Fruit fly (Drosophila melanogaster): ENCODE data around the gene CG2126.

Gene CG2126

DNA sequence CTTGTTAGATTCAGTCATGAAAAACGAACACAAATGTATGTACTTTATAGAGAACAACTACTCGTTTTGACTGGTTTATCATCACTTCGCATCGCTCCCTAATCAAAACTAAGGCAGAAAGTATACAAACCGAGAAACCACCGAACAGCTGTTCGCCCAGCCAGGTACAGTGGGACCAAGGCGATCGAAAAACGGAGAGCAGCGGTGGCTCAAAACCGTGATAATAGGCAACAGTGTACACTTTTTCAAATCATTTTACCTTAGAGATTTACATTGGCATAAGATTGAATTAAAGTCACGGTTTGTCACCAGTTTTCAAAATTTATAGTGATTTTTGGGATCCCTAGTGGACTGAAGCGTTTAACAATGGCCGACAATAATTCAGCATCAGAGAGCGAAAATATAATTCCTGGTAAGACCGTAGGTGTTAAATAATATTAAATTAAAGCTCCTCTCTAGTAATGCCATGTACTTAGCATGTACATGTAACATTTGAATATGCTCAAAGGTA, 28.8 kb upstream of the CG2126 start, which contains the start of the genes CG42233 and CG1971 (continued):
- peak; percentile 20 to 85 for TF ChIP-seq crp (GFP tag; optimal IDR thresholded peaks at IDR 0.05)
- TF ChIP-seq CG15514 (GFP tag; optimal IDR thresholded peaks at IDR 0.05): peak; percentile 37

DNA sequence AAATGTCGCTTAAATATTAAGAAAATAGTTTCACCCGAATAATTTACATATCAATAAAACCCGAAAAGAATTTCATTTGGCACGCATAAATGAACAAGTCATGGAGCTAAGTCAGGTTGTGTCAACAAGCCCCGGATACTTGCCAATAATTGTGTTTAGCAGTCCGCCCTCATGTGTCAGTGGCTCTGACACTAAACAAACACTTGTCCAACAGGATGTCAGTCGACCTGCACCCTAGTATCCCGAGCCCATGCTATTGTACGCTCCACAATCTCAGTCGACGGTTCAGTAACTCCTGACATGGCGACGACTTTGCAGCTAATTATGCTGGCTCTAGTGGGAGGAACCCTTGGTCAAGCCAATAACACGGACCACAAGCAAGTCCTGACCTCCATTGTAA, 24.2 kb upstream of the CG2126 start, which contains the start of gene Ir100a:
Gene Ir100a (plus strand): TSS at position 301 of the 400 bp plus-strand sequence.
- TF ChIP-seq sens-2 (GFP tag; IDR thresholded peaks at IDR 0.05): no peak
- no peak for TF ChIP-seq CG11723 (GFP tag; optimal IDR thresholded peaks at IDR 0.05)

DNA sequence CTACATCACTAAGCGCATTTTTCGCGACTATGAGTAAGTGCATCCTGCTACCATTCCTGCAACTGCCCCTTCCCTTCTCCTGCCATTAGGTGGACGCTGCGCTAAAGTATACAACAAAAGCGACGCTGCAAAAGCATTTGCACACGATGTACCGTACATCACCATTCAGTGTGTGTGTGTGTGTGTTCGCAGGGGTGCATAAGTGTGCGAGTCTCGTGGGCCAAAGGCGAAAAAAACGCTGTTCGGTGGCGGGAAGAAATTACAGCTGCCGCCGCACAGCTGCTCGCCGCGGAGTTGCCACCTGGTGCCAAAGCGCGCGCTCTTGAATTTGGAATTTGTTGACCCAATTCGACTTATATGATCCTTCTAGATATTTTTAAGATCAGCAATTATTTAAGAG, 18.0 kb upstream of the CG2126 start:
- TF ChIP-seq CG15514 (GFP tag; optimal IDR thresholded peaks at IDR 0.05) (peak; percentile 81), grn (GFP tag; optimal IDR thresholded peaks at IDR 0.05) (no peak), CG34376 (GFP tag; optimal IDR thresholded peaks at IDR 0.05) (peak; percentile 23), da (GFP tag; optimal IDR thresholded peaks at IDR 0.05) (peak; percentile 70), Dref (GFP tag; IDR thresholded peaks at IDR 0.05) (peak; percentile 45; the same call in 1 of the 2 replicates), ssp (GFP tag; IDR thresholded peaks at IDR 0.05) (no peak), cwo (GFP tag; optimal IDR thresholded peaks at IDR 0.05) (peak; percentile 87), knrl (GFP tag; IDR thresholded peaks at IDR 0.05; ENCODE audit: partially characterized antibody) (no peak), exex (tag; optimal IDR thresholded peaks at IDR 0.05) (no peak), pzg (GFP tag; optimal IDR thresholded peaks at IDR 0.05) (peak; percentile 77), Dp (GFP tag; optimal IDR thresholded peaks at IDR 0.05) (peak; percentile 95), CG34422 (GFP tag; IDR thresholded peaks at IDR 0.05) (peak; percentile 71; the same call in 1 of the 3 replicates), Sry-δ (GFP tag; optimal IDR thresholded peaks at IDR 0.05) (peak; percentile 16), sens-2 (GFP tag; IDR thresholded peaks at IDR 0.05) (no peak), HmgZ (tag; optimal IDR thresholded peaks at IDR 0.05) (peak; percentile 60), CG1024 (GFP tag; IDR thresholded peaks at IDR 0.05) (no peak), ewg (GFP tag; optimal IDR thresholded peaks at IDR 0.05) (peak; percentile 24), CG13287 (GFP tag; IDR thresholded peaks at IDR 0.05; ENCODE audit: partially characterized antibody) (peak; percentile 4; the same call in 1 of the 2 replicates), bigmax (GFP tag; optimal IDR thresholded peaks at IDR 0.05) (no peak), her (GFP tag; optimal IDR thresholded peaks at IDR 0.05) (peak; percentile 7), E2f1 (GFP tag; IDR thresholded peaks at IDR 0.05) (peak; percentile 87), CG32532 (GFP tag; IDR thresholded peaks at IDR 0.05) (0 out of 2 replicates have a peak, but pooled peaks have one; percentile 15), crp (GFP tag; optimal IDR thresholded peaks at IDR 0.05) (peak; percentile 86 to 97), CG15601 (tag; optimal IDR thresholded peaks at IDR 0.05) (no peak), Lhr (GFP tag; optimal IDR thresholded peaks at IDR 0.05) (peak; percentile 14), p53 (GFP tag; optimal IDR thresholded peaks at IDR 0.05) (no peak), Doc3 (GFP tag; IDR thresholded peaks at IDR 0.05; ENCODE audit: partially characterized antibody) (0 out of 3 replicates have a peak, but pooled peaks have one; percentile 14), sqz (GFP tag; optimal IDR thresholded peaks at IDR 0.05) (peak; percentile 96), CG4617 (GFP tag; optimal IDR thresholded peaks at IDR 0.05; ENCODE audit: borderline replicate concordance) (no peak), CG30020 (tag; optimal IDR thresholded peaks at IDR 0.05) (peak; percentile 54), mirr (GFP tag; optimal IDR thresholded peaks at IDR 0.05) (no peak), crol (GFP tag; IDR thresholded peaks at IDR 0.05) (peak; percentile 51), CG31441 (GFP tag; IDR thresholded peaks at IDR 0.05) (no peak), ase (GFP tag; IDR thresholded peaks at IDR 0.05) (0 out of 3 replicates have a peak, but pooled peaks have one; percentile 42), hbn (GFP tag; IDR thresholded peaks at IDR 0.05; ENCODE audit: partially characterized antibody) (peak; percentile 24; the same call in 1 of the 2 replicates), trem (tag; optimal IDR thresholded peaks at IDR 0.05) (peak; percentile 51), CG17385 (GFP tag; optimal IDR thresholded peaks at IDR 0.05) (no peak), HmgD (GFP tag; optimal IDR thresholded peaks at IDR 0.05) (peak; percentile 4), CG11085 (GFP tag; IDR thresholded peaks at IDR 0.05) (no peak), Med (GFP tag) (peak; percentile 89), lov (optimal IDR thresholded peaks at IDR 0.05) (no peak), lov (GFP tag; IDR thresholded peaks at IDR 0.05) (0 out of 3 replicates have a peak, but pooled peaks have one; percentile 13), cg (GFP tag; optimal IDR thresholded peaks at IDR 0.05) (peak; percentile 95), Hr3 (GFP tag; optimal IDR thresholded peaks at IDR 0.05) (peak; percentile 77)

Data from whole organism, embryonic.